Worm (Caenorhabditis elegans) whole organism, L1 larva: Measurements from ENCODE around the gene clec-47.

Experiments
- C04F5.9 ChIP-seq: sonication (generic microtip); optimal IDR thresholded peaks from 2 replicates; lab custom pipeline; 2016; ENCODE audit warnings: missing genetic modification characterization, missing compliant biosample characterization
- aha-1 ChIP-seq: fragments of 150-350 bp; optimal IDR thresholded peaks from 2 replicates; lab custom pipeline; 2014; ENCODE audit warnings: missing biosample characterization, missing genetic modification characterization
- ceh-63 ChIP-seq: fragments of 200-800 bp; sonication (Bioruptor generic); optimal IDR thresholded peaks from 2 replicates; lab custom pipeline; 2018; ENCODE audit warnings: mild to moderate bottlenecking, missing genetic modification characterization, missing compliant biosample characterization
- ceh-8 ChIP-seq: fragments of 200-800 bp; sonication (Bioruptor generic); optimal IDR thresholded peaks from 2 replicates; lab custom pipeline; 2018; ENCODE audit warnings: mild to moderate bottlenecking, missing genetic modification characterization, moderate library complexity, missing compliant biosample characterization
- ceh-90 ChIP-seq: sonication (generic microtip); optimal IDR thresholded peaks from 2 replicates; lab custom pipeline; 2016; ENCODE audit warnings: missing genetic modification characterization, missing compliant biosample characterization
- dpl-1 ChIP-seq, 3 experiments: fragments of 150-350 bp in 2 of 3; sonication (generic microtip) in 1 of 3; optimal IDR thresholded peaks; 2 replicates each; lab custom pipeline; 2014 to 2017; ENCODE audit warnings: missing biosample characterization in 3 of 3, missing genetic modification characterization in 3 of 3, missing genetic modification reagents in 3 of 3
- dsc-1 ChIP-seq: sonication (generic microtip); optimal IDR thresholded peaks from 2 replicates; lab custom pipeline; 2016; ENCODE audit warnings: mild to moderate bottlenecking, missing genetic modification characterization, missing compliant biosample characterization
- efl-1 ChIP-seq, 4 experiments: fragments of 150-350 bp; optimal IDR thresholded peaks in 3 of 4; peaks in 1 of 4; 1 replicate in 1 of 4; 2 replicates in 3 of 4; lab custom pipeline; 2014; ENCODE audit warnings: missing biosample characterization in 2 of 4, missing genetic modification characterization in 2 of 4, missing genetic modification reagents in 2 of 4
- ets-5 ChIP-seq: fragments of 200-800 bp; sonication (Bioruptor generic); IDR thresholded peaks from 2 replicates; pipeline ENCODE4 v1.3.6; 2022; ENCODE audit warnings: missing genetic modification characterization, missing compliant biosample characterization
- fkh-10 ChIP-seq: sonication (generic microtip); optimal IDR thresholded peaks from 2 replicates; lab custom pipeline; 2017; ENCODE audit warnings: missing biosample characterization, missing genetic modification reagents, missing genetic modification characterization
- fkh-8 ChIP-seq: sonication (generic microtip); optimal IDR thresholded peaks from 2 replicates; lab custom pipeline; 2016; ENCODE audit warnings: mild to moderate bottlenecking, missing genetic modification characterization, missing compliant biosample characterization
- hlh-4 ChIP-seq: sonication (generic microtip); optimal IDR thresholded peaks from 2 replicates; lab custom pipeline; 2016; ENCODE audit warnings: mild to moderate bottlenecking, missing genetic modification characterization, missing compliant biosample characterization
- irx-1 ChIP-seq: sonication (generic microtip); optimal IDR thresholded peaks from 2 replicates; lab custom pipeline; 2016; ENCODE audit warnings: missing genetic modification characterization, missing compliant biosample characterization
- isw-1 ChIP-seq: fragments of 200-800 bp; sonication (Bioruptor generic); IDR thresholded peaks from 2 replicates; pipeline ENCODE4 v1.3.6; 2022; ENCODE audit warnings: missing genetic modification characterization, missing compliant biosample characterization
- lin-13 ChIP-seq: fragments of 150-350 bp; optimal IDR thresholded peaks from 2 replicates; lab custom pipeline; 2014; ENCODE audit warnings: missing biosample characterization, missing genetic modification reagents, missing genetic modification characterization
- lin-35 ChIP-seq, 2 experiments: fragments of 150-350 bp; optimal IDR thresholded peaks; 2 replicates each; lab custom pipeline; 2014; ENCODE audit warnings: missing biosample characterization in 2 of 2, missing genetic modification characterization in 2 of 2, missing genetic modification reagents in 2 of 2
- mef-2 ChIP-seq: fragments of 150-350 bp; optimal IDR thresholded peaks from 2 replicates; lab custom pipeline; 2014; ENCODE audit warnings: missing biosample characterization, missing genetic modification characterization
- nhr-11 ChIP-seq: fragments of 150-350 bp; optimal IDR thresholded peaks from 2 replicates; lab custom pipeline; 2014; ENCODE audit warnings: missing biosample characterization, missing genetic modification characterization
- nhr-20 ChIP-seq: sonication (generic microtip); optimal IDR thresholded peaks from 2 replicates; lab custom pipeline; 2016; ENCODE audit warnings: mild to moderate bottlenecking, missing genetic modification characterization, missing compliant biosample characterization
- nhr-28 ChIP-seq: fragments of 150-350 bp; optimal IDR thresholded peaks from 2 replicates; lab custom pipeline; 2014; ENCODE audit warnings: missing biosample characterization, missing genetic modification characterization
- nhr-47 ChIP-seq: sonication (generic microtip); optimal IDR thresholded peaks from 2 replicates; lab custom pipeline; 2016; ENCODE audit warnings: mild to moderate bottlenecking, missing genetic modification characterization, moderate library complexity, missing compliant biosample characterization
- nhr-85 ChIP-seq: sonication (generic microtip); peaks from one replicate; lab custom pipeline; 2016; ENCODE audit warnings: missing genetic modification characterization, inconsistent platforms, missing compliant biosample characterization
- skn-1 ChIP-seq: fragments of 150-350 bp; optimal IDR thresholded peaks from 2 replicates; lab custom pipeline; 2014; ENCODE audit warnings: missing biosample characterization, missing genetic modification characterization
- snu-23 ChIP-seq: sonication (generic microtip); optimal IDR thresholded peaks from 2 replicates; lab custom pipeline; 2016; ENCODE audit warnings: missing genetic modification characterization, missing compliant biosample characterization
- sptf-1 ChIP-seq: fragments of 150-350 bp; optimal IDR thresholded peaks from 2 replicates; lab custom pipeline; 2014; ENCODE audit warnings: missing biosample characterization, missing genetic modification characterization
- sup-37 ChIP-seq: fragments of 200-800 bp; sonication (Bioruptor generic); optimal IDR thresholded peaks from 2 replicates; lab custom pipeline; 2018; ENCODE audit warnings: mild to moderate bottlenecking, missing genetic modification characterization, missing compliant biosample characterization
- tbx-2 ChIP-seq: sonication (generic microtip); optimal IDR thresholded peaks from 2 replicates; lab custom pipeline; 2016; ENCODE audit warnings: missing genetic modification characterization, missing compliant biosample characterization
- unc-30 ChIP-seq: sonication (generic microtip); optimal IDR thresholded peaks from 2 replicates; lab custom pipeline; 2017; ENCODE audit warnings: missing biosample characterization, missing genetic modification characterization
- unc-86 ChIP-seq: sonication (generic microtip); optimal IDR thresholded peaks from 2 replicates; lab custom pipeline; 2016; ENCODE audit warnings: missing genetic modification characterization, missing compliant biosample characterization
- xbp-1 ChIP-seq: sonication (generic microtip); optimal IDR thresholded peaks from 2 replicates; lab custom pipeline; 2016; ENCODE audit warnings: missing genetic modification characterization, missing compliant biosample characterization
- zag-1 ChIP-seq: fragments of 150-350 bp; optimal IDR thresholded peaks from 2 replicates; lab custom pipeline; 2014; ENCODE audit warnings: missing biosample characterization, missing genetic modification characterization
- ztf-11 ChIP-seq, 2 experiments: sonication (generic microtip); optimal IDR thresholded peaks; 2 replicates each; lab custom pipeline; 2016 to 2017; ENCODE audit warnings: missing genetic modification characterization in 2 of 2, missing biosample characterization in 1 of 2, missing compliant biosample characterization in 1 of 2
- ztf-4 ChIP-seq: fragments of 150-350 bp; optimal IDR thresholded peaks from 2 replicates; lab custom pipeline; 2014; ENCODE audit warnings: missing biosample characterization, missing genetic modification characterization

clec-47 gene

ce11 chrV:15150661-15151060 lies 24.9 kb upstream of the clec-47 start, which contains the start of gene T09F5.2:
Gene T09F5.2 (plus strand): TSS chrV:15150961.
- TF ChIP-seq fkh-10 (GFP tag; lab: Kevin White, UChicago) (no peak), ceh-63 (GFP tag; lab: Kevin White, UChicago) (no peak), mef-2 (tag; lab: Kevin White, UChicago) (no peak), ztf-11 (tag; optimal IDR thresholded peaks at IDR 0.05; lab: Kevin White, UChicago) (no peak), skn-1 (tag; lab: Kevin White, UChicago) (no peak), hlh-4 (tag; lab: Kevin White, UChicago) (no peak), ets-5 (GFP tag; lab: Robert Waterston, UW) (no peak), xbp-1 (tag; lab: Kevin White, UChicago) (no peak), ceh-90 (no peak), sup-37 (GFP tag; lab: Kevin White, UChicago) (no peak), nhr-11 (no peak), aha-1 (tag; lab: Kevin White, UChicago) (no peak), tbx-2 (no peak), C04F5.9 (tag; lab: Kevin White, UChicago) (no peak), nhr-28 (tag; lab: Kevin White, UChicago) (no peak)
- TF ChIP-seq, all 84 proteins: peak for 0

ce11 chrV:15152010-15152409 lies 23.5 kb upstream of the clec-47 start:
- TF ChIP-seq ztf-4 (tag; lab: Kevin White, UChicago), result no peak
- no peak for TF ChIP-seq dpl-1 (GFP tag; optimal IDR thresholded peaks at IDR 0.05; lab: Kevin White, UChicago)
- TF ChIP-seq efl-1 (optimal IDR thresholded peaks at IDR 0.05; lab: Kevin White, UChicago), result no peak
- peak in 1 of 2 experiments; percentile 72 for TF ChIP-seq efl-1 (GFP tag; optimal IDR thresholded peaks at IDR 0.05 in 1 of 2; lab: Kevin White, UChicago)

- TF ChIP-seq unc-86 (tag; lab: Kevin White, UChicago), result no peak
- TF ChIP-seq ztf-4 (tag; lab: Kevin White, UChicago), result no peak
- no peak for TF ChIP-seq efl-1 (optimal IDR thresholded peaks at IDR 0.05; lab: Kevin White, UChicago)
- TF ChIP-seq efl-1 (GFP tag; optimal IDR thresholded peaks at IDR 0.05 in 1 of 2; lab: Kevin White, UChicago), result peak in 1 of 2 experiments; percentile 40
- no peak for TF ChIP-seq dsc-1
- TF ChIP-seq, all 84 proteins: peak for 1
These were observed 22.3 kb upstream of the clec-47 start, which contains the start of gene srh-55 for ce11 chrV:15153277-15153676. Gene srh-55 (plus strand): TSS chrV:15153577.

ce11 chrV:15156504-15156903 lies 19.1 kb upstream of the clec-47 start:
- TF ChIP-seq isw-1 (no peak), unc-30 (tag; lab: Kevin White, UChicago) (no peak), irx-1 (tag; lab: Kevin White, UChicago) (no peak), tbx-2 (no peak), lin-13 (GFP tag; lab: Kevin White, UChicago) (no peak), sptf-1 (no peak)

ce11 chrV:15158691-15159090 lies 16.9 kb upstream of the clec-47 start, which contains the start of gene str-45:
Gene str-45 (plus strand): TSS chrV:15158991.
- TF ChIP-seq zag-1 (tag; lab: Kevin White, UChicago), result no peak
- TF ChIP-seq efl-1 (optimal IDR thresholded peaks at IDR 0.05; lab: Kevin White, UChicago), result no peak
- peak in 1 of 2 experiments; percentile 50 for TF ChIP-seq efl-1 (GFP tag; optimal IDR thresholded peaks at IDR 0.05 in 1 of 2; lab: Kevin White, UChicago)

ce11 chrV:15162697-15163096 lies 12.9 kb upstream of the clec-47 start, which contains the start of gene srz-11:
Gene srz-11 (plus strand): TSS chrV:15163082.
- peak; percentile 10 for TF ChIP-seq nhr-47 (tag; lab: Kevin White, UChicago)
- TF ChIP-seq ceh-8 (GFP tag; lab: Kevin White, UChicago), result no peak
- TF ChIP-seq hlh-4 (tag; lab: Kevin White, UChicago), result peak; percentile 100
- TF ChIP-seq irx-1 (tag; lab: Kevin White, UChicago), result no peak
- TF ChIP-seq tbx-2, result no peak
- TF ChIP-seq fkh-8, result peak; percentile 24
- no peak for TF ChIP-seq isw-1
- TF ChIP-seq, all 84 proteins: peak for 3

- TF ChIP-seq lin-35 (GFP tag; optimal IDR thresholded peaks at IDR 0.05; lab: Kevin White, UChicago) (peak in 1 of 2 experiments; percentile 24), nhr-85 (tag; lab: Kevin White, UChicago) (peak; percentile 65), snu-23 (GFP tag; lab: Kevin White, UChicago) (peak; percentile 28), nhr-20 (tag; lab: Kevin White, UChicago) (peak; percentile 81)
These were observed 7.5 kb upstream of the clec-47 start for ce11 chrV:15168018-15168417.
